Fruit fly (Drosophila melanogaster) whole organism, embryonic: ENCODE data around the gene CG32073.
A peak's percentile ranks its signal among the peaks of the same experiment; 100 is the strongest.

Source experiments
- BEAF-32 ChIP-seq: fragments of 200-800 bp; sonication (Bioruptor generic); optimal IDR thresholded peaks from 3 replicates; lab custom pipeline; 2017; ENCODE audit warnings: missing biosample characterization, missing genetic modification characterization, mild to moderate bottlenecking, moderate library complexity, missing genetic modification reagents
- Blimp-1 ChIP-seq: fragments of 200-800 bp; sonication (Bioruptor generic); optimal IDR thresholded peaks from 3 replicates; lab custom pipeline; 2018; ENCODE audit warnings: missing biosample characterization, missing genetic modification characterization, mild to moderate bottlenecking, moderate library complexity, missing genetic modification reagents
- Bteb2 ChIP-seq: fragments of 200-800 bp; sonication (Bioruptor generic); optimal IDR thresholded peaks from 2 replicates; lab custom pipeline; 2016; ENCODE audit warnings: missing biosample characterization, missing genetic modification characterization
- CG1024 ChIP-seq: fragments of 200-800 bp; sonication (Bioruptor generic); IDR thresholded peaks from 2 replicates; pipeline ENCODE4 v1.3.6; 2022; ENCODE audit warnings: missing biosample characterization, missing genetic modification characterization
- CG11560 ChIP-seq: fragments of 200-800 bp; sonication (Bioruptor generic); IDR thresholded peaks from 3 replicates; pipeline ENCODE4 v1.3.6; 2022; ENCODE audit warnings: missing biosample characterization, missing genetic modification characterization
- CG11695 ChIP-seq: fragments of 200-800 bp; sonication (Bioruptor generic); IDR thresholded peaks from 3 replicates; pipeline ENCODE4 v1.3.6; 2022; ENCODE audit warnings: missing biosample characterization, missing genetic modification characterization
- CG12659 ChIP-seq: fragments of 200-800 bp; sonication (Bioruptor generic); optimal IDR thresholded peaks from 3 replicates; lab custom pipeline; 2017; ENCODE audit warnings: mild to moderate bottlenecking, missing biosample characterization, missing genetic modification reagents, missing genetic modification characterization
- CG12769 ChIP-seq: fragments of 200-800 bp; sonication (Bioruptor generic); optimal IDR thresholded peaks from 2 replicates; lab custom pipeline; 2019; ENCODE audit warnings: missing biosample characterization, mild to moderate bottlenecking, missing genetic modification characterization, moderate library complexity
- CG12942 ChIP-seq: fragments of 200-800 bp; sonication (Bioruptor generic); optimal IDR thresholded peaks from 3 replicates; lab custom pipeline; 2016; ENCODE audit warnings: missing biosample characterization, missing genetic modification characterization
- CG14050 ChIP-seq: fragments of 200-800 bp; sonication (Bioruptor generic); IDR thresholded peaks from 3 replicates; pipeline ENCODE4 v1.3.6; 2022; ENCODE audit warnings: missing biosample characterization, missing genetic modification characterization
- CG1647 ChIP-seq: fragments of 200-800 bp; sonication (Bioruptor generic); optimal IDR thresholded peaks from 3 replicates; lab custom pipeline; 2016; ENCODE audit warnings: missing biosample characterization, missing genetic modification characterization
- CG17912 ChIP-seq: fragments of 200-800 bp; sonication (Bioruptor generic); optimal IDR thresholded peaks from 2 replicates; lab custom pipeline; 2018; ENCODE audit warnings: missing biosample characterization, mild to moderate bottlenecking, missing genetic modification characterization
- CG1792 ChIP-seq: fragments of 200-800 bp; sonication (Bioruptor generic); optimal IDR thresholded peaks from 2 replicates; lab custom pipeline; 2016; ENCODE audit warnings: missing biosample characterization, missing genetic modification characterization
- CG18011 ChIP-seq: fragments of 200-800 bp; sonication (Bioruptor generic); optimal IDR thresholded peaks from 2 replicates; lab custom pipeline; 2017; ENCODE audit warnings: missing biosample characterization, missing genetic modification characterization, mild to moderate bottlenecking, moderate library complexity, missing genotype
- CG31388 ChIP-seq: fragments of 200-800 bp; sonication (Bioruptor generic); optimal IDR thresholded peaks from 2 replicates; lab custom pipeline; 2016; ENCODE audit warnings: missing biosample characterization, missing genetic modification characterization
- CG33213 ChIP-seq: fragments of 200-800 bp; sonication (Bioruptor generic); optimal IDR thresholded peaks from 3 replicates; lab custom pipeline; 2016; ENCODE audit warnings: missing biosample characterization, missing genetic modification characterization
- CG3407 ChIP-seq: fragments of 200-800 bp; sonication (Bioruptor generic); optimal IDR thresholded peaks from 2 replicates; lab custom pipeline; 2018; ENCODE audit warnings: missing biosample characterization, mild to moderate bottlenecking, missing genetic modification characterization
- CG4820 ChIP-seq: fragments of 200-800 bp; sonication (Bioruptor generic); optimal IDR thresholded peaks from 3 replicates; lab custom pipeline; 2016; ENCODE audit warnings: missing biosample characterization, missing genetic modification characterization
- CG6272 ChIP-seq: fragments of 200-800 bp; sonication (Bioruptor generic); IDR thresholded peaks from 2 replicates; pipeline ENCODE4 v1.3.6; 2022; ENCODE audit warnings: missing biosample characterization, missing genetic modification characterization
- CG6689 ChIP-seq: fragments of 200-800 bp; sonication (Bioruptor generic); IDR thresholded peaks from 2 replicates; pipeline ENCODE4 v1.3.6; 2022; ENCODE audit warnings: missing biosample characterization, missing genetic modification characterization
- CG6791 ChIP-seq: fragments of 200-800 bp; sonication (Bioruptor generic); IDR thresholded peaks from 3 replicates; pipeline ENCODE4 v1.3.6; 2022; ENCODE audit warnings: missing biosample characterization, missing genetic modification characterization; ENCODE audit not compliant: partially characterized antibody
- CG7786 ChIP-seq: fragments of 200-800 bp; sonication (Bioruptor generic); optimal IDR thresholded peaks from 2 replicates; lab custom pipeline; 2016; ENCODE audit warnings: missing biosample characterization, missing genetic modification characterization
- CG8478 ChIP-seq: fragments of >200 bp; optimal IDR thresholded peaks from 2 replicates; lab custom pipeline; 2018
- CG9876 ChIP-seq: fragments of 200-800 bp; sonication (Bioruptor generic); optimal IDR thresholded peaks from 2 replicates; lab custom pipeline; 2016; ENCODE audit warnings: missing biosample characterization, missing genetic modification characterization
- Drgx ChIP-seq: fragments of 200-800 bp; sonication (Bioruptor generic); IDR thresholded peaks from 2 replicates; pipeline ENCODE4 v1.3.6; 2022; ENCODE audit warnings: missing biosample characterization, missing genetic modification characterization
- Fer1 ChIP-seq: fragments of 200-800 bp; sonication (Bioruptor generic); optimal IDR thresholded peaks from 2 replicates; lab custom pipeline; 2017; ENCODE audit warnings: missing biosample characterization, mild to moderate bottlenecking, missing genetic modification characterization
- Fer3 ChIP-seq: fragments of 200-800 bp; sonication (Bioruptor generic); optimal IDR thresholded peaks from 2 replicates; lab custom pipeline; 2018; ENCODE audit warnings: missing biosample characterization, mild to moderate bottlenecking, missing genetic modification characterization, moderate library complexity
- H2.0 ChIP-seq: fragments of 200-800 bp; sonication (Bioruptor generic); IDR thresholded peaks from 2 replicates; pipeline ENCODE4 v1.3.6; 2022; ENCODE audit warnings: missing biosample characterization, missing genetic modification characterization
- Hmr ChIP-seq: fragments of 200-800 bp; sonication (Bioruptor generic); optimal IDR thresholded peaks from 3 replicates; lab custom pipeline; 2017; ENCODE audit warnings: mild to moderate bottlenecking, missing biosample characterization, missing genetic modification reagents, missing genetic modification characterization
- Hr51 ChIP-seq, 2 experiments: fragments of 200-800 bp; sonication (Bioruptor generic); optimal IDR thresholded peaks; 2 replicates in 1 of 2; 3 replicates in 1 of 2; lab custom pipeline; 2016 to 2018; ENCODE audit warnings: missing biosample characterization in 2 of 2, missing genetic modification characterization in 2 of 2, mild to moderate bottlenecking in 1 of 2, moderate library complexity in 1 of 2
- Lpt ChIP-seq: fragments of >200 bp; optimal IDR thresholded peaks from 2 replicates; lab custom pipeline; 2018; ENCODE audit warnings: missing biosample characterization, missing genetic modification characterization
- Rfx ChIP-seq: fragments of 200-800 bp; sonication (Bioruptor generic); IDR thresholded peaks from 2 replicates; pipeline ENCODE4 v1.3.6; 2022; ENCODE audit warnings: missing biosample characterization, missing genetic modification characterization
- Rx ChIP-seq: fragments of 200-800 bp; sonication (Bioruptor generic); IDR thresholded peaks from 2 replicates; pipeline ENCODE4 v1.3.6; 2022; ENCODE audit warnings: missing biosample characterization, missing genetic modification characterization
- Vsx1 ChIP-seq: fragments of 200-800 bp; sonication (Bioruptor generic); optimal IDR thresholded peaks from 2 replicates; lab custom pipeline; 2017; ENCODE audit warnings: missing biosample characterization, mild to moderate bottlenecking, missing genetic modification characterization, missing genetic modification reagents
- ap ChIP-seq: fragments of 200-800 bp; sonication (Bioruptor generic); IDR thresholded peaks from 2 replicates; pipeline ENCODE4 v1.3.6; 2022; ENCODE audit warnings: missing biosample characterization, missing genetic modification characterization
- croc ChIP-seq: fragments of 200-800 bp; sonication (Bioruptor generic); conservative IDR thresholded peaks from 3 replicates; pipeline ENCODE4 v1.3.6; 2022; ENCODE audit warnings: missing biosample characterization, missing genetic modification characterization
- crol ChIP-seq: fragments of 200-800 bp; sonication (Bioruptor generic); IDR thresholded peaks from 2 replicates; pipeline ENCODE4 v1.3.6; 2022; ENCODE audit warnings: missing biosample characterization, missing genetic modification characterization
- disco-r ChIP-seq: fragments of 200-800 bp; sonication (Bioruptor generic); optimal IDR thresholded peaks from 2 replicates; lab custom pipeline; 2016; ENCODE audit warnings: missing biosample characterization, missing genetic modification characterization
- dmrt11E ChIP-seq: fragments of 200-800 bp; sonication (Bioruptor generic); optimal IDR thresholded peaks from 3 replicates; lab custom pipeline; 2018; ENCODE audit warnings: missing biosample characterization, mild to moderate bottlenecking, missing genetic modification characterization, moderate library complexity
- dpn ChIP-seq, 2 experiments: fragments of 200-800 bp; sonication (Bioruptor generic); optimal IDR thresholded peaks; 3 replicates each; lab custom pipeline; 2016; ENCODE audit warnings: missing biosample characterization in 2 of 2, missing genetic modification characterization in 2 of 2
- gem ChIP-seq: fragments of 200-800 bp; sonication (Bioruptor generic); optimal IDR thresholded peaks from 2 replicates; lab custom pipeline; 2019; ENCODE audit warnings: missing biosample characterization, mild to moderate bottlenecking, missing genetic modification characterization, moderate library complexity
- her ChIP-seq: fragments of 200-800 bp; sonication (Bioruptor generic); optimal IDR thresholded peaks from 2 replicates; lab custom pipeline; 2016; ENCODE audit warnings: missing biosample characterization, missing genetic modification characterization
- jing ChIP-seq: fragments of 200-800 bp; sonication (Bioruptor generic); optimal IDR thresholded peaks from 2 replicates; lab custom pipeline; 2018; ENCODE audit warnings: missing biosample characterization, mild to moderate bottlenecking, missing genetic modification characterization
- lab ChIP-seq: fragments of 200-800 bp; sonication (Bioruptor generic); optimal IDR thresholded peaks from 3 replicates; lab custom pipeline; 2017; ENCODE audit warnings: missing biosample characterization, missing genetic modification characterization, mild to moderate bottlenecking, moderate library complexity, missing genetic modification reagents
- oc ChIP-seq: fragments of 200-800 bp; sonication (Bioruptor generic); optimal IDR thresholded peaks from 2 replicates; lab custom pipeline; 2018; ENCODE audit warnings: missing biosample characterization, mild to moderate bottlenecking, missing genetic modification characterization, moderate library complexity
- pho ChIP-seq: fragments of 200-800 bp; sonication (Bioruptor generic); optimal IDR thresholded peaks from 2 replicates; lab custom pipeline; 2016; ENCODE audit warnings: missing biosample characterization, missing genetic modification characterization
- sr ChIP-seq: fragments of 200-800 bp; sonication (Bioruptor generic); IDR thresholded peaks from 3 replicates; pipeline ENCODE4 v1.3.6; 2022; ENCODE audit warnings: missing biosample characterization, missing genetic modification characterization
- trem ChIP-seq: fragments of 200-800 bp; optimal IDR thresholded peaks from 3 replicates; lab custom pipeline; 2019; ENCODE audit warnings: missing biosample characterization, mild to moderate bottlenecking, missing genetic modification characterization, moderate library complexity
- ttk ChIP-seq: fragments of 200-800 bp; sonication (Bioruptor generic); IDR thresholded peaks from 2 replicates; pipeline ENCODE4 v2.1.2; 2022; ENCODE audit warnings: missing biosample characterization, missing genetic modification characterization
- z ChIP-seq: fragments of 200-800 bp; sonication (Bioruptor generic); IDR thresholded peaks from 3 replicates; pipeline ENCODE4 v1.3.6; 2022; ENCODE audit warnings: missing biosample characterization, missing genetic modification characterization

The CG32073 gene

dm6 chr3L:11093046-11093520 is 14.3 kb downstream of the CG32073 start, which contains the start of gene JIL-1 (continued):
- TF ChIP-seq Hr51 (GFP tag; optimal IDR thresholded peaks at IDR 0.05; lab: Kevin White, UChicago) (peak; percentile 41 to 50), Rfx (GFP tag; lab: Robert Waterston, UW) (peak; percentile 94), CG31388 (GFP tag; lab: Kevin White, UChicago) (no peak), Bteb2 (GFP tag; lab: Kevin White, UChicago) (peak; percentile 18), Vsx1 (GFP tag; lab: Kevin White, UChicago) (peak; percentile 19), crol (GFP tag; lab: Robert Waterston, UW) (no peak), BEAF-32 (GFP tag; lab: Kevin White, UChicago) (peak; percentile 89), dpn (GFP tag; optimal IDR thresholded peaks at IDR 0.05; lab: Kevin White, UChicago) (peak; percentile 58 to 60), Lpt (GFP tag; lab: Kevin White, UChicago) (no peak), ttk (peak; percentile 37; the same call in 1 of the 2 replicates), CG1792 (GFP tag; lab: Kevin White, UChicago) (peak; percentile 4), Fer1 (GFP tag; lab: Kevin White, UChicago) (peak; percentile 60), CG18011 (peak; percentile 39), z (GFP tag; lab: Robert Waterston, UW) (0 out of 3 replicates have a peak, but pooled peaks have one; percentile 28), oc (peak; percentile 17), Blimp-1 (peak; percentile 39), CG8478 (no peak), CG3407 (peak; percentile 46), sr (GFP tag; lab: Robert Waterston, UW) (peak; percentile 5; the same call in 1 of the 3 replicates), CG1647 (GFP tag; lab: Kevin White, UChicago) (no peak), CG11695 (GFP tag; lab: Robert Waterston, UW) (0 out of 3 replicates have a peak, but pooled peaks have one; percentile 30), CG11560 (tag; lab: Robert Waterston, UW) (peak; percentile 20; the same call in 1 of the 3 replicates), CG17912 (peak; percentile 19), jing (GFP tag; lab: Kevin White, UChicago) (no peak), CG14050 (GFP tag; lab: Robert Waterston, UW) (peak; percentile 66; the same call in 2 of the 3 replicates), CG1024 (GFP tag; lab: Robert Waterston, UW) (no peak; the same call in 1 of the 2 replicates), CG6791 (GFP tag; lab: Robert Waterston, UW) (peak; percentile 91), lab (GFP tag; lab: Kevin White, UChicago) (peak; percentile 65), CG12769 (peak; percentile 35), gem (tag; lab: Kevin White, UChicago) (peak; percentile 59), ap (no peak), CG7786 (GFP tag; lab: Kevin White, UChicago) (peak; percentile 37), trem (tag; lab: Kevin White, UChicago) (peak; percentile 8), CG9876 (GFP tag; lab: Kevin White, UChicago) (no peak), CG12942 (GFP tag; lab: Kevin White, UChicago) (peak; percentile 60), dmrt11E (tag; lab: Kevin White, UChicago) (peak; percentile 36), CG4820 (GFP tag; lab: Kevin White, UChicago) (peak; percentile 52), Drgx (GFP tag; lab: Robert Waterston, UW) (peak; percentile 24; the same call in 1 of the 2 replicates), Rx (GFP tag; lab: Robert Waterston, UW) (peak; percentile 52), her (GFP tag; lab: Kevin White, UChicago) (no peak), CG6272 (GFP tag; lab: Robert Waterston, UW) (peak; percentile 94), CG33213 (GFP tag; lab: Kevin White, UChicago) (peak; percentile 58), croc (GFP tag; lab: Robert Waterston, UW) (peak; percentile 54; the same call in 2 of the 3 replicates), H2.0 (GFP tag; lab: Robert Waterston, UW) (peak; percentile 67), CG12659 (peak; percentile 75), CG6689 (GFP tag; lab: Robert Waterston, UW) (peak; percentile 31; the same call in 1 of the 2 replicates), Fer3 (tag; lab: Kevin White, UChicago) (peak; percentile 54), pho (peak; percentile 55), Hmr (peak; percentile 77), disco-r (GFP tag; lab: Kevin White, UChicago) (no peak)
